Worm (Caenorhabditis elegans) whole organism, late embryonic: Measurements from ENCODE around the gene T04A6.1.

Experiments used
- C08G9.2 ChIP-seq: sonication (generic microtip); optimal IDR thresholded peaks from 2 replicates; lab custom pipeline; 2016; ENCODE audit warnings: mild to moderate bottlenecking, missing genetic modification characterization, moderate library complexity, missing compliant biosample characterization
- K02D7.2 ChIP-seq: sonication (generic microtip); optimal IDR thresholded peaks from 2 replicates; lab custom pipeline; 2017; ENCODE audit warnings: mild to moderate bottlenecking, missing genetic modification characterization, missing compliant biosample characterization
- K09A11.1 ChIP-seq: sonication (generic microtip); optimal IDR thresholded peaks from 2 replicates; lab custom pipeline; 2017; ENCODE audit warnings: antibody characterized with exemption, mild to moderate bottlenecking, missing genetic modification characterization, missing compliant biosample characterization; ENCODE audit not compliant: insufficient read depth
- T23F11.4 ChIP-seq: fragments of 200-800 bp; sonication (Bioruptor generic); optimal IDR thresholded peaks from 2 replicates; lab custom pipeline; 2018; ENCODE audit warnings: mild to moderate bottlenecking, missing genetic modification characterization, missing compliant biosample characterization
- Y22D7AL.16 ChIP-seq: sonication (generic microtip); optimal IDR thresholded peaks from 2 replicates; lab custom pipeline; 2016; ENCODE audit warnings: missing genetic modification characterization, missing compliant biosample characterization
- ceh-14 ChIP-seq: sonication (generic microtip); optimal IDR thresholded peaks from 2 replicates; lab custom pipeline; 2016; ENCODE audit warnings: missing genotype, missing genetic modification characterization, missing compliant biosample characterization
- ceh-19 ChIP-seq: fragments of 200-800 bp; sonication (Bioruptor generic); optimal IDR thresholded peaks from 2 replicates; lab custom pipeline; 2018; ENCODE audit warnings: mild to moderate bottlenecking, missing genetic modification characterization, missing compliant biosample characterization
- ceh-22 ChIP-seq: sonication (generic microtip); optimal IDR thresholded peaks from 2 replicates; lab custom pipeline; 2017; ENCODE audit warnings: missing biosample characterization, missing genetic modification characterization
- ceh-31 ChIP-seq: sonication (generic microtip); optimal IDR thresholded peaks from 2 replicates; lab custom pipeline; 2016; ENCODE audit warnings: missing genetic modification characterization, missing compliant biosample characterization
- ceh-6 ChIP-seq: fragments of 200-800 bp; sonication (Bioruptor generic); optimal IDR thresholded peaks from 2 replicates; lab custom pipeline; 2018; ENCODE audit warnings: mild to moderate bottlenecking, missing genetic modification characterization, missing compliant biosample characterization
- ceh-9 ChIP-seq: sonication (generic microtip); optimal IDR thresholded peaks from 2 replicates; lab custom pipeline; 2016; ENCODE audit warnings: mild to moderate bottlenecking, missing genetic modification characterization, inconsistent platforms, missing compliant biosample characterization
- che-1 ChIP-seq: sonication (generic microtip); optimal IDR thresholded peaks from 2 replicates; lab custom pipeline; 2016; ENCODE audit warnings: mild to moderate bottlenecking, missing genetic modification characterization, missing compliant biosample characterization
- elt-4 ChIP-seq: sonication (generic microtip); optimal IDR thresholded peaks from 2 replicates; lab custom pipeline; 2016; ENCODE audit warnings: missing genetic modification characterization, missing compliant biosample characterization
- ets-4 ChIP-seq: sonication (generic microtip); optimal IDR thresholded peaks from 2 replicates; lab custom pipeline; 2016; ENCODE audit warnings: missing genetic modification characterization, missing compliant biosample characterization
- eyg-1 ChIP-seq: sonication (generic microtip); optimal IDR thresholded peaks from 2 replicates; lab custom pipeline; 2016; ENCODE audit warnings: missing genotype, missing genetic modification characterization, missing compliant biosample characterization
- fax-1 ChIP-seq: sonication (generic microtip); optimal IDR thresholded peaks from 2 replicates; lab custom pipeline; 2016; ENCODE audit warnings: missing genotype, missing genetic modification characterization, missing compliant biosample characterization
- fkh-10 ChIP-seq: fragments of 150-350 bp; optimal IDR thresholded peaks from 2 replicates; lab custom pipeline; 2014; ENCODE audit warnings: missing biosample characterization, missing genetic modification reagents, missing genetic modification characterization
- hlh-13 ChIP-seq: fragments of 200-800 bp; sonication (Bioruptor generic); optimal IDR thresholded peaks from 2 replicates; lab custom pipeline; 2018; ENCODE audit warnings: mild to moderate bottlenecking, missing genetic modification characterization, missing compliant biosample characterization
- hlh-30 ChIP-seq: sonication (generic microtip); optimal IDR thresholded peaks from 2 replicates; lab custom pipeline; 2017; ENCODE audit warnings: antibody characterized with exemption, missing genetic modification characterization, missing compliant biosample characterization; ENCODE audit not compliant: insufficient read depth
- hlh-8 ChIP-seq: sonication (generic microtip); optimal IDR thresholded peaks from 2 replicates; lab custom pipeline; 2016; ENCODE audit warnings: missing genotype, missing genetic modification characterization, missing compliant biosample characterization
- lin-11 ChIP-seq: fragments of 200-800 bp; sonication (Bioruptor generic); optimal IDR thresholded peaks from 2 replicates; lab custom pipeline; 2018; ENCODE audit warnings: mild to moderate bottlenecking, missing genetic modification characterization, missing compliant biosample characterization
- mec-3 ChIP-seq: sonication (generic microtip); optimal IDR thresholded peaks from 2 replicates; lab custom pipeline; 2016; ENCODE audit warnings: borderline replicate concordance, missing genetic modification characterization, missing compliant biosample characterization
- nfya-1 ChIP-seq: sonication (generic microtip); optimal IDR thresholded peaks from 2 replicates; lab custom pipeline; 2017; ENCODE audit warnings: missing genetic modification characterization, mild to moderate bottlenecking, missing compliant biosample characterization, antibody characterized with exemption, moderate library complexity
- nhr-11 ChIP-seq: fragments of 150-350 bp; optimal IDR thresholded peaks from 2 replicates; lab custom pipeline; 2014; ENCODE audit warnings: missing biosample characterization, missing genetic modification characterization
- nhr-232 ChIP-seq: sonication (generic microtip); optimal IDR thresholded peaks from 2 replicates; lab custom pipeline; 2016; ENCODE audit warnings: missing genetic modification characterization, missing compliant biosample characterization
- odd-2 ChIP-seq: sonication (generic microtip); optimal IDR thresholded peaks from 2 replicates; lab custom pipeline; 2017; ENCODE audit warnings: antibody characterized with exemption, mild to moderate bottlenecking, missing genetic modification characterization, missing compliant biosample characterization
- pat-9 ChIP-seq: fragments of 200-800 bp; sonication (Bioruptor generic); optimal IDR thresholded peaks from 2 replicates; lab custom pipeline; 2018; ENCODE audit warnings: mild to moderate bottlenecking, missing genetic modification characterization, moderate library complexity, missing compliant biosample characterization
- pha-2 ChIP-seq: sonication (generic microtip); optimal IDR thresholded peaks from 2 replicates; lab custom pipeline; 2017; ENCODE audit warnings: mild to moderate bottlenecking, missing genetic modification characterization, missing compliant biosample characterization
- pha-4 ChIP-seq: fragments of 150-350 bp; optimal IDR thresholded peaks from 2 replicates; lab custom pipeline; 2018; ENCODE audit warnings: missing biosample characterization, missing genetic modification reagents, missing genetic modification characterization
- sdc-2 ChIP-seq: sonication (generic microtip); optimal IDR thresholded peaks from 2 replicates; lab custom pipeline; 2016; ENCODE audit warnings: missing genotype, missing genetic modification characterization, missing compliant biosample characterization
- sox-2 ChIP-seq: fragments of 200-800 bp; sonication (Bioruptor generic); IDR thresholded peaks from 2 replicates; pipeline ENCODE4 v1.3.6; 2022; ENCODE audit warnings: missing genetic modification reagents, missing genetic modification characterization, missing compliant biosample characterization
- syd-9 ChIP-seq: sonication (generic microtip); optimal IDR thresholded peaks from 2 replicates; lab custom pipeline; 2016; ENCODE audit warnings: mild to moderate bottlenecking, missing genetic modification characterization, moderate library complexity, missing compliant biosample characterization
- tbx-2 ChIP-seq: sonication (generic microtip); optimal IDR thresholded peaks from 2 replicates; lab custom pipeline; 2016; ENCODE audit warnings: missing genetic modification characterization, missing compliant biosample characterization
- tbx-7 ChIP-seq: sonication (generic microtip); optimal IDR thresholded peaks from 2 replicates; lab custom pipeline; 2016; ENCODE audit warnings: missing genotype, missing genetic modification characterization, missing compliant biosample characterization
- ttx-3 ChIP-seq: sonication (generic microtip); optimal IDR thresholded peaks from 2 replicates; lab custom pipeline; 2016; ENCODE audit warnings: missing genetic modification reagents, missing genetic modification characterization, missing compliant biosample characterization
- unc-3 ChIP-seq, 2 experiments: fragments of 200-800 bp in 1 of 2; sonication (Bioruptor generic) in 1 of 2; sonication (generic microtip) in 1 of 2; conservative IDR thresholded peaks in 1 of 2; optimal IDR thresholded peaks in 1 of 2; 2 replicates each; pipeline versions ENCODE4 v1.3.6 to Lab custom; 2016 to 2022; ENCODE audit warnings: missing compliant biosample characterization in 2 of 2, missing genetic modification characterization in 2 of 2, missing genetic modification reagents in 1 of 2
- unc-55 ChIP-seq: sonication (generic microtip); optimal IDR thresholded peaks from 2 replicates; lab custom pipeline; 2017; ENCODE audit warnings: missing biosample characterization, missing genetic modification reagents, missing genetic modification characterization
- ztf-16 ChIP-seq: sonication (generic microtip); optimal IDR thresholded peaks from 2 replicates; lab custom pipeline; 2017; ENCODE audit warnings: missing genetic modification characterization, missing compliant biosample characterization

T04A6.1 gene

DNA sequence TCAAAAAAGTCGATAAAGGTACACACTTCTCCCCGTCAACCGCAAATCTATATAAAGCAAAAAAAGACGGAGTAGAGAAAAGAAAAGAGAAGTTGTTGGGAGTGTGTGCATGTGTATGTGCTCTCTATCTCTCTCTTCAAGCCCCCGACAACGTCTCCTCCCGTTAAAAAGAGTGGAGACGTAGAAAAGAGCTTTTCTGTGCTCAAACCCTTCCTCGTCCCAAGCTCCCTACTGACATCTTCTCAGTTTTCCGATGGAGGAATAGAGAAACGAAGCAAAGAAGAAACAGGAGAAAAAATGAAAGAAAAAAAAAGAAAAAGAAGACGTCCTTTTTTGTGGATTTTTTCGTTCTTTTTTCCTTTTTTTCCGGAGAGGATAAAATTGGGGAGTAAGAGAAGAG lies 35.7 kb upstream of the T04A6.1 start:
- TF ChIP-seq odd-2 (no peak), ceh-31 (peak; percentile 47), ceh-19 (GFP tag; lab: Kevin White, UChicago) (peak; percentile 39), nfya-1 (tag; lab: Kevin White, UChicago) (peak; percentile 27), nhr-232 (tag; lab: Kevin White, UChicago) (no peak), ztf-16 (tag; lab: Kevin White, UChicago) (no peak), C08G9.2 (tag; lab: Kevin White, UChicago) (no peak), unc-55 (GFP tag; lab: Kevin White, UChicago) (no peak), K02D7.2 (tag; lab: Kevin White, UChicago) (no peak), K09A11.1 (tag; lab: Kevin White, UChicago) (no peak), fkh-10 (GFP tag; lab: Kevin White, UChicago) (no peak), unc-3 (GFP tag; conservative IDR thresholded peaks at IDR 0.05; lab: Robert Waterston, UW) (no peak), unc-3 (tag; optimal IDR thresholded peaks at IDR 0.05; lab: Kevin White, UChicago) (no peak), pha-4 (tag; lab: Kevin White, UChicago) (no peak), ceh-9 (tag; lab: Kevin White, UChicago) (no peak), Y22D7AL.16 (tag; lab: Kevin White, UChicago) (no peak), pat-9 (no peak), mec-3 (tag; lab: Kevin White, UChicago) (no peak), pha-2 (tag; lab: Kevin White, UChicago) (no peak), ceh-6 (GFP tag; lab: Kevin White, UChicago) (no peak), hlh-8 (no peak), sox-2 (GFP tag; lab: Robert Waterston, UW) (no peak), tbx-7 (tag; lab: Kevin White, UChicago) (no peak), hlh-30 (tag; lab: Kevin White, UChicago) (no peak), T23F11.4 (GFP tag; lab: Kevin White, UChicago) (no peak), ttx-3 (tag; lab: Kevin White, UChicago) (no peak), che-1 (no peak), fax-1 (tag; lab: Kevin White, UChicago) (no peak)

DNA sequence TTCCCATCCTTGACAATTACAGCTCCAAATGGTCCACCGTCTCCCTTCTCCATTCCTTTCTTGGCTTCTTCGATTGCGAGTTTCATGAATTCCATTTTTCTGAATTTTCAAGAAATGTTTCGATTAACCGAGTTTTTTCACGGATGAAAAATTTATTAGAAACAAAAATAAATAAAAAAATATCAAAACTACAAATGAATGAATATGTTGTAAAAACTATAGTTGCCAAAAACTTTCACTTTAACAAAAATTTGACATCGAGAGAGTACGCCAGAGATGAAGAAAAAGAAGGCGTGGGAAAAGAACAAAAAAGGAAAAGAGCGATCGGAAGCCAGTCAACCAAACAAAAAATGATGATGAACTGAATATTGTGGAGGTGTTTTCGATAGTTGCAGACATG lies 33.4 kb upstream of the T04A6.1 start, which contains the start of gene R13A5.10:
TSS of gene R13A5.10 (minus strand) at position 101 of the 400 bp plus-strand sequence.
- TF ChIP-seq ceh-9 (tag; lab: Kevin White, UChicago) (no peak), eyg-1 (tag; lab: Kevin White, UChicago) (no peak), elt-4 (tag; lab: Kevin White, UChicago) (no peak), pha-4 (tag; lab: Kevin White, UChicago) (no peak), ets-4 (no peak), K02D7.2 (tag; lab: Kevin White, UChicago) (no peak), hlh-8 (no peak), unc-3 (GFP tag; conservative IDR thresholded peaks at IDR 0.05; lab: Robert Waterston, UW) (no peak), unc-3 (tag; optimal IDR thresholded peaks at IDR 0.05; lab: Kevin White, UChicago) (no peak), sdc-2 (tag; lab: Kevin White, UChicago) (no peak), hlh-13 (GFP tag; lab: Kevin White, UChicago) (no peak), ceh-14 (tag; lab: Kevin White, UChicago) (no peak), tbx-2 (tag; lab: Kevin White, UChicago) (no peak), Y22D7AL.16 (tag; lab: Kevin White, UChicago) (no peak), syd-9 (tag; lab: Kevin White, UChicago) (no peak), sox-2 (GFP tag; lab: Robert Waterston, UW) (no peak), ceh-22 (tag; lab: Kevin White, UChicago) (no peak), K09A11.1 (tag; lab: Kevin White, UChicago) (no peak), lin-11 (no peak), nhr-11 (no peak)
